Worm (Caenorhabditis elegans): Measurements from ENCODE around the gene Y73C8C.8.
A peak's percentile ranks its signal among the peaks of the same experiment; 100 is the strongest.

- TF ChIP-seq lin-15B (tag; optimal IDR thresholded peaks at IDR 0.05) (no peak), php-3 (GFP tag; IDR thresholded peaks at IDR 0.05) (no peak), jun-1 (tag; optimal IDR thresholded peaks at IDR 0.05) (no peak), zag-1 (tag; optimal IDR thresholded peaks at IDR 0.05) (no peak), zip-2 (tag; optimal IDR thresholded peaks at IDR 0.05) (no peak), aha-1 (tag) (peak; percentile 93), zfp-3 (GFP tag; conservative IDR thresholded peaks at IDR 0.05) (no peak)
These were observed 8.8 kb upstream of the Y73C8C.8 start for ce11 chrV:3122403-3122802.
